Worm (Caenorhabditis elegans) whole organism, L1 larva: ENCODE measurements around the gene C25F6.8.
A peak's percentile ranks its signal among the peaks of the same experiment; 100 is the strongest.

ENCODE experiments used
- C04F5.9 ChIP-seq: sonication (generic microtip); optimal IDR thresholded peaks from 2 replicates; lab custom pipeline; 2016; ENCODE audit warnings: missing genetic modification characterization, missing compliant biosample characterization
- C16A3.4 ChIP-seq: fragments of 150-350 bp; optimal IDR thresholded peaks from 2 replicates; lab custom pipeline; 2014; ENCODE audit warnings: missing biosample characterization, missing genetic modification characterization
- C34B4.2 ChIP-seq: sonication (generic microtip); optimal IDR thresholded peaks from 2 replicates; lab custom pipeline; 2017; ENCODE audit warnings: mild to moderate bottlenecking, missing genetic modification characterization, missing compliant biosample characterization
- F16B12.6 ChIP-seq: fragments of 150-350 bp; optimal IDR thresholded peaks from 2 replicates; lab custom pipeline; 2014; ENCODE audit warnings: missing biosample characterization, missing genetic modification characterization
- ama-1 ChIP-seq: fragments of 150-350 bp; optimal IDR thresholded peaks from 2 replicates; lab custom pipeline; 2014
- blmp-1 ChIP-seq: fragments of 150-350 bp; optimal IDR thresholded peaks from 2 replicates; lab custom pipeline; 2014; ENCODE audit warnings: missing biosample characterization, missing genetic modification characterization
- ceh-88 ChIP-seq: fragments of 200-800 bp; sonication (Bioruptor generic); IDR thresholded peaks from 2 replicates; pipeline ENCODE4 v1.3.6; 2022; ENCODE audit warnings: missing genetic modification characterization, missing compliant biosample characterization
- dpl-1 ChIP-seq, 3 experiments: fragments of 150-350 bp in 2 of 3; sonication (generic microtip) in 1 of 3; optimal IDR thresholded peaks; 2 replicates each; lab custom pipeline; 2014 to 2017; ENCODE audit warnings: missing biosample characterization in 3 of 3, missing genetic modification characterization in 3 of 3, missing genetic modification reagents in 3 of 3
- efl-3 ChIP-seq: fragments of 200-800 bp; sonication (Bioruptor generic); optimal IDR thresholded peaks from 2 replicates; lab custom pipeline; 2018; ENCODE audit warnings: mild to moderate bottlenecking, missing genetic modification characterization, missing compliant biosample characterization
- egl-13 ChIP-seq: sonication (generic microtip); optimal IDR thresholded peaks from 2 replicates; lab custom pipeline; 2016; ENCODE audit warnings: missing genotype, missing genetic modification reagents, missing genetic modification characterization, missing compliant biosample characterization
- egl-27 ChIP-seq, 2 experiments: fragments of 150-350 bp in 1 of 2; sonication (generic microtip); optimal IDR thresholded peaks; 3 replicates each; lab custom pipeline; 2017 to 2018; ENCODE audit warnings: missing biosample characterization in 2 of 2, missing genetic modification characterization in 2 of 2, missing genetic modification reagents in 2 of 2
- elt-2 ChIP-seq: sonication (generic microtip); optimal IDR thresholded peaks from 2 replicates; lab custom pipeline; 2016; ENCODE audit warnings: missing genetic modification characterization, mild to moderate bottlenecking, inconsistent platforms, missing compliant biosample characterization, missing genetic modification reagents
- elt-3 ChIP-seq, 6 experiments: fragments of 150-350 bp in 1 of 6; sonication (generic microtip); optimal IDR thresholded peaks; 2 replicates each; lab custom pipeline; 2017 to 2018; ENCODE audit warnings: missing biosample characterization in 6 of 6, missing genetic modification characterization in 6 of 6, inconsistent platforms in 1 of 6
- ets-5 ChIP-seq: fragments of 200-800 bp; sonication (Bioruptor generic); IDR thresholded peaks from 2 replicates; pipeline ENCODE4 v1.3.6; 2022; ENCODE audit warnings: missing genetic modification characterization, missing compliant biosample characterization
- fkh-4 ChIP-seq: sonication (generic microtip); optimal IDR thresholded peaks from 2 replicates; lab custom pipeline; 2016; ENCODE audit warnings: missing compliant biosample characterization, missing genetic modification characterization, borderline replicate concordance
- fos-1 ChIP-seq: fragments of 150-350 bp; optimal IDR thresholded peaks from 2 replicates; lab custom pipeline; 2014; ENCODE audit warnings: missing biosample characterization, missing genetic modification characterization
- hlh-17 ChIP-seq: fragments of 200-800 bp; sonication (Bioruptor generic); optimal IDR thresholded peaks from 2 replicates; lab custom pipeline; 2018; ENCODE audit warnings: missing genetic modification characterization, mild to moderate bottlenecking, missing compliant biosample characterization, moderate library complexity, borderline replicate concordance
- hlh-4 ChIP-seq: sonication (generic microtip); optimal IDR thresholded peaks from 2 replicates; lab custom pipeline; 2016; ENCODE audit warnings: mild to moderate bottlenecking, missing genetic modification characterization, missing compliant biosample characterization
- hpl-2 ChIP-seq: fragments of 150-350 bp; optimal IDR thresholded peaks from 2 replicates; lab custom pipeline; 2014; ENCODE audit warnings: missing biosample characterization, missing genetic modification reagents, missing genetic modification characterization
- isw-1 ChIP-seq: fragments of 200-800 bp; sonication (Bioruptor generic); IDR thresholded peaks from 2 replicates; pipeline ENCODE4 v1.3.6; 2022; ENCODE audit warnings: missing genetic modification characterization, missing compliant biosample characterization
- lin-14 ChIP-seq: fragments of 200-800 bp; sonication (Bioruptor generic); optimal IDR thresholded peaks from 2 replicates; lab custom pipeline; 2018; ENCODE audit warnings: mild to moderate bottlenecking, missing genetic modification characterization, moderate library complexity, missing compliant biosample characterization
- lin-15B ChIP-seq: fragments of 150-350 bp; sonication (generic microtip); optimal IDR thresholded peaks from 3 replicates; lab custom pipeline; 2014; ENCODE audit warnings: missing biosample characterization, missing genetic modification characterization
- lin-35 ChIP-seq, 2 experiments: fragments of 150-350 bp; optimal IDR thresholded peaks; 2 replicates each; lab custom pipeline; 2014; ENCODE audit warnings: missing biosample characterization in 2 of 2, missing genetic modification characterization in 2 of 2, missing genetic modification reagents in 2 of 2
- lin-39 ChIP-seq: fragments of 150-350 bp; optimal IDR thresholded peaks from 2 replicates; lab custom pipeline; 2014; ENCODE audit warnings: missing biosample characterization, missing genetic modification reagents, missing genetic modification characterization
- lir-3 ChIP-seq: sonication (generic microtip); optimal IDR thresholded peaks from 2 replicates; lab custom pipeline; 2016; ENCODE audit warnings: mild to moderate bottlenecking, missing genetic modification characterization, moderate library complexity, missing compliant biosample characterization; ENCODE audit not compliant: poor library complexity
- mab-9 ChIP-seq: fragments of 200-800 bp; sonication (Bioruptor generic); IDR thresholded peaks from 2 replicates; pipeline ENCODE4 v1.3.6; 2022; ENCODE audit warnings: missing genetic modification reagents, missing genetic modification characterization, missing compliant biosample characterization
- mdl-1 ChIP-seq, 2 experiments: fragments of 150-350 bp; optimal IDR thresholded peaks; 2 replicates each; lab custom pipeline; 2014 to 2017; ENCODE audit warnings: missing biosample characterization in 2 of 2, missing genetic modification characterization in 2 of 2, inconsistent platforms in 1 of 2
- mep-1 ChIP-seq: fragments of 150-350 bp; optimal IDR thresholded peaks from 2 replicates; lab custom pipeline; 2014; ENCODE audit warnings: missing biosample characterization, missing genetic modification characterization
- nhr-11 ChIP-seq: fragments of 150-350 bp; optimal IDR thresholded peaks from 2 replicates; lab custom pipeline; 2014; ENCODE audit warnings: missing biosample characterization, missing genetic modification characterization
- nhr-12 ChIP-seq: sonication (generic microtip); optimal IDR thresholded peaks from 2 replicates; lab custom pipeline; 2017; ENCODE audit warnings: missing biosample characterization, missing genetic modification characterization
- nhr-19 ChIP-seq: fragments of 200-800 bp; sonication (Bioruptor generic); conservative IDR thresholded peaks from 2 replicates; pipeline ENCODE4 v1.3.6; 2022; ENCODE audit warnings: missing genetic modification characterization, missing compliant biosample characterization
- nhr-28 ChIP-seq: fragments of 150-350 bp; optimal IDR thresholded peaks from 2 replicates; lab custom pipeline; 2014; ENCODE audit warnings: missing biosample characterization, missing genetic modification characterization
- nhr-71 ChIP-seq: sonication (generic microtip); optimal IDR thresholded peaks from 2 replicates; lab custom pipeline; 2016; ENCODE audit warnings: mild to moderate bottlenecking, missing genetic modification characterization, moderate library complexity, missing compliant biosample characterization
- nhr-77 ChIP-seq: fragments of 150-350 bp; optimal IDR thresholded peaks from 2 replicates; lab custom pipeline; 2014; ENCODE audit warnings: missing biosample characterization, missing genetic modification characterization
- nhr-84 ChIP-seq: sonication (generic microtip); optimal IDR thresholded peaks from 2 replicates; lab custom pipeline; 2017; ENCODE audit warnings: missing biosample characterization, missing genetic modification characterization
- nhr-90 ChIP-seq: sonication (generic microtip); optimal IDR thresholded peaks from 2 replicates; lab custom pipeline; 2016; ENCODE audit warnings: mild to moderate bottlenecking, missing genetic modification characterization, missing compliant biosample characterization; ENCODE audit not compliant: poor library complexity
- pag-3 ChIP-seq: sonication (generic microtip); optimal IDR thresholded peaks from 2 replicates; lab custom pipeline; 2017; ENCODE audit warnings: missing genetic modification characterization, mild to moderate bottlenecking, missing compliant biosample characterization, antibody characterized with exemption, borderline replicate concordance; ENCODE audit not compliant: insufficient read depth
- pax-3 ChIP-seq: fragments of 200-800 bp; sonication (Bioruptor generic); optimal IDR thresholded peaks from 2 replicates; lab custom pipeline; 2018; ENCODE audit warnings: mild to moderate bottlenecking, missing genetic modification characterization, moderate library complexity, missing compliant biosample characterization
- rnt-1 ChIP-seq: sonication (generic microtip); optimal IDR thresholded peaks from 2 replicates; lab custom pipeline; 2016; ENCODE audit warnings: mild to moderate bottlenecking, missing genetic modification characterization, moderate library complexity, missing compliant biosample characterization
- skn-1 ChIP-seq: fragments of 150-350 bp; optimal IDR thresholded peaks from 2 replicates; lab custom pipeline; 2014; ENCODE audit warnings: missing biosample characterization, missing genetic modification characterization
- snu-23 ChIP-seq: sonication (generic microtip); optimal IDR thresholded peaks from 2 replicates; lab custom pipeline; 2016; ENCODE audit warnings: missing genetic modification characterization, missing compliant biosample characterization
- sptf-1 ChIP-seq: fragments of 150-350 bp; optimal IDR thresholded peaks from 2 replicates; lab custom pipeline; 2014; ENCODE audit warnings: missing biosample characterization, missing genetic modification characterization
- sup-37 ChIP-seq: fragments of 200-800 bp; sonication (Bioruptor generic); optimal IDR thresholded peaks from 2 replicates; lab custom pipeline; 2018; ENCODE audit warnings: mild to moderate bottlenecking, missing genetic modification characterization, missing compliant biosample characterization
- swsn-7 ChIP-seq: sonication (generic microtip); optimal IDR thresholded peaks from 2 replicates; lab custom pipeline; 2016; ENCODE audit warnings: missing genetic modification characterization, missing compliant biosample characterization
- tbx-2 ChIP-seq: sonication (generic microtip); optimal IDR thresholded peaks from 2 replicates; lab custom pipeline; 2016; ENCODE audit warnings: missing genetic modification characterization, missing compliant biosample characterization
- unc-130 ChIP-seq: fragments of 150-350 bp; optimal IDR thresholded peaks from 2 replicates; lab custom pipeline; 2017; ENCODE audit warnings: missing biosample characterization, missing genetic modification characterization, inconsistent platforms
- unc-30 ChIP-seq: sonication (generic microtip); optimal IDR thresholded peaks from 2 replicates; lab custom pipeline; 2017; ENCODE audit warnings: missing biosample characterization, missing genetic modification characterization
- unc-62 ChIP-seq: fragments of 150-350 bp; optimal IDR thresholded peaks from 2 replicates; lab custom pipeline; 2014; ENCODE audit warnings: missing biosample characterization, missing genetic modification reagents, missing genetic modification characterization
- vab-15 ChIP-seq: sonication (generic microtip); optimal IDR thresholded peaks from 2 replicates; lab custom pipeline; 2017; ENCODE audit warnings: missing genotype, mild to moderate bottlenecking, missing genetic modification characterization, missing compliant biosample characterization
- xbp-1 ChIP-seq: sonication (generic microtip); optimal IDR thresholded peaks from 2 replicates; lab custom pipeline; 2016; ENCODE audit warnings: missing genetic modification characterization, missing compliant biosample characterization
- zag-1 ChIP-seq: fragments of 150-350 bp; optimal IDR thresholded peaks from 2 replicates; lab custom pipeline; 2014; ENCODE audit warnings: missing biosample characterization, missing genetic modification characterization
- zip-4 ChIP-seq: fragments of 200-800 bp; sonication (Bioruptor generic); optimal IDR thresholded peaks from 2 replicates; lab custom pipeline; 2018; ENCODE audit warnings: mild to moderate bottlenecking, missing genetic modification characterization, moderate library complexity, missing compliant biosample characterization
- ztf-4 ChIP-seq: fragments of 150-350 bp; optimal IDR thresholded peaks from 2 replicates; lab custom pipeline; 2014; ENCODE audit warnings: missing biosample characterization, missing genetic modification characterization

Gene C25F6.8

ce11 chrX:5467820-5468270, 19.8 kb downstream of the C25F6.8 start, which contains the start of gene dpyd-1 (continued):
- TF ChIP-seq efl-3 (GFP tag; lab: Kevin White, UChicago) (no peak), ceh-88 (GFP tag; lab: Robert Waterston, UW) (no peak), unc-30 (tag; lab: Kevin White, UChicago) (no peak), zag-1 (tag; lab: Kevin White, UChicago) (no peak), C16A3.4 (tag; lab: Kevin White, UChicago) (no peak), nhr-71 (tag; lab: Kevin White, UChicago) (peak; percentile 35), lin-14 (peak; percentile 16), mdl-1 (tag; optimal IDR thresholded peaks at IDR 0.05; lab: Kevin White, UChicago) (peak in 1 of 2 experiments; percentile 93), ets-5 (GFP tag; lab: Robert Waterston, UW) (no peak), fkh-4 (tag; lab: Kevin White, UChicago) (no peak), swsn-7 (no peak), egl-27 (tag; optimal IDR thresholded peaks at IDR 0.05; lab: Kevin White, UChicago) (no peak), lin-15B (tag; lab: Kevin White, UChicago) (no peak), nhr-84 (no peak), nhr-11 (tag; lab: Kevin White, UChicago) (no peak), vab-15 (tag; lab: Kevin White, UChicago) (no peak), mab-9 (GFP tag; lab: Robert Waterston, UW) (no peak), nhr-12 (tag; lab: Kevin White, UChicago) (no peak), ztf-4 (tag; lab: Kevin White, UChicago) (no peak), F16B12.6 (tag; lab: Kevin White, UChicago) (no peak), rnt-1 (no peak), mep-1 (tag; lab: Kevin White, UChicago) (no peak), pax-3 (tag; lab: Kevin White, UChicago) (no peak), pag-3 (no peak), snu-23 (no peak), unc-130 (tag; lab: Kevin White, UChicago) (no peak), nhr-90 (tag; lab: Kevin White, UChicago) (peak; percentile 24), lin-35 (GFP tag; optimal IDR thresholded peaks at IDR 0.05; lab: Kevin White, UChicago) (peak in 1 of 2 experiments; percentile 63), zip-4 (GFP tag; lab: Kevin White, UChicago) (no peak), unc-62 (no peak), egl-13 (tag; lab: Kevin White, UChicago) (no peak), elt-3 (tag; optimal IDR thresholded peaks at IDR 0.05; lab: Kevin White, UChicago) (peak; percentile 73 to 98 (median 88)), tbx-2 (tag; lab: Kevin White, UChicago) (no peak), C34B4.2 (tag; lab: Kevin White, UChicago) (no peak), nhr-19 (GFP tag; lab: Robert Waterston, UW) (peak; percentile 34), ama-1 (no peak), fos-1 (tag; lab: Kevin White, UChicago) (no peak), lir-3 (tag; lab: Kevin White, UChicago) (no peak), dpl-1 (GFP tag; optimal IDR thresholded peaks at IDR 0.05; lab: Kevin White, UChicago) (peak in 1 of 3 experiments; percentile 12), isw-1 (GFP tag; lab: Robert Waterston, UW) (no peak), xbp-1 (tag; lab: Kevin White, UChicago) (no peak), hlh-4 (no peak), nhr-28 (no peak), sptf-1 (tag; lab: Kevin White, UChicago) (no peak), elt-2 (peak; percentile 94), hlh-17 (GFP tag; lab: Kevin White, UChicago) (no peak), nhr-77 (tag; lab: Kevin White, UChicago) (no peak), blmp-1 (tag; lab: Kevin White, UChicago) (peak; percentile 53), C04F5.9 (no peak), lin-39 (tag; lab: Kevin White, UChicago) (no peak), skn-1 (no peak), hpl-2 (GFP tag; lab: Kevin White, UChicago) (no peak), sup-37 (GFP tag; lab: Kevin White, UChicago) (no peak)
